Worm (Caenorhabditis elegans): ENCODE results near the gene R11D1.1.

DNA sequence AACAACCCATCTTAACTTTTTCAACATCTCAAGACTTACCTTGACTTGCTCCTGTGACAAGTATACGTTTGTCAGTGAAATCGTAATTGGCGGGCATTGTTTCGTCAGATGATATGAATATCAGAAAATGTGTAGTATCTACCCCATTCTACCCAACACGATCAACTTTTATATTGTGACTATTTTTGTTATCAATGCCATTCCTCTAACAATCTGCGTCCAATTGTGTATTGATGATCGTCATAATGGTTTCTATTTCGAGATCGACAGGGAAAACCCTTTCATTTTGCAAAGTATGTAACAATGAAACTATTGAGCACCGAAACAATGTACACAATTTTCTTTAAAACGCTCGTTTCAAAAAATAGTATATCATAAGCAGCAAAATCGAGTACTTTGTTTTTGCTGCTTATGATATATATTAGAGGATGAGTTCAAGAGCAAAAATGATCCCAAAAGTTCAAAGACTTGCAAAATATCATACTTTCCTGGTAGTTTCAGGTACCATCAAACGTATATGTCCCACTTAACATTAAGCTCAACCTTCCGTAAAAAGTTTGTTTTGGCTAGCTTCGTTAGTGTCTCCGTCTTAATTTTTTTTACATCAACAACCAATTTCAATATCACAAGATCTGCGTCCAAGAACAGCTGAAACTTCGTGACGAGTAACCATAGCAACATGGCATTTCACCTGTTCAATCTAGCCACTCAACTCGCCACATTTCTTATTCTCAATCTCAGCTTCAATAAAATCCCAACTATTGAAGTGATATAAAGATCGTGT is 29.5 kb downstream of the R11D1.1 start, which contains the start of the genes dhs-21 and xbx-9:
- TF ChIP-seq nhr-11 (tag; optimal IDR thresholded peaks at IDR 0.05) (no peak), eyg-1 (tag; optimal IDR thresholded peaks at IDR 0.05) (no peak), pha-4 (tag; optimal IDR thresholded peaks at IDR 0.05) (no peak), ceh-9 (tag; optimal IDR thresholded peaks at IDR 0.05) (no peak)

Measured in whole organism, late embryonic.